Fruit fly (Drosophila melanogaster): ENCODE measurements around the gene abo.

Gene abo

dm6 chr2L:10972224-10972623 is 2.9 kb downstream of the abo start, which contains the start of gene CG16743 (continued):
- peak; percentile 79 for TF ChIP-seq h (GFP tag; optimal IDR thresholded peaks at IDR 0.05)
- peak; percentile 46 for TF ChIP-seq Hnf4 (GFP tag; optimal IDR thresholded peaks at IDR 0.05)
- TF ChIP-seq psq (GFP tag; optimal IDR thresholded peaks at IDR 0.05): peak; percentile 54
- TF ChIP-seq tai (GFP tag; optimal IDR thresholded peaks at IDR 0.05): no peak
- peak; percentile 77 for TF ChIP-seq ey (GFP tag; optimal IDR thresholded peaks at IDR 0.05)
- TF ChIP-seq Abd-B (GFP tag; optimal IDR thresholded peaks at IDR 0.05): no peak
- TF ChIP-seq Sp1 (GFP tag; optimal IDR thresholded peaks at IDR 0.05): peak; percentile 62
- TF ChIP-seq Rel (GFP tag; optimal IDR thresholded peaks at IDR 0.05): no peak
- no peak for TF ChIP-seq Rel (tag; optimal IDR thresholded peaks at IDR 0.05)
- no peak for TF ChIP-seq Dif (GFP tag; optimal IDR thresholded peaks at IDR 0.05; ENCODE audit: partially characterized antibody)
- no peak for TF ChIP-seq jim (GFP tag; optimal IDR thresholded peaks at IDR 0.05)

DNA sequence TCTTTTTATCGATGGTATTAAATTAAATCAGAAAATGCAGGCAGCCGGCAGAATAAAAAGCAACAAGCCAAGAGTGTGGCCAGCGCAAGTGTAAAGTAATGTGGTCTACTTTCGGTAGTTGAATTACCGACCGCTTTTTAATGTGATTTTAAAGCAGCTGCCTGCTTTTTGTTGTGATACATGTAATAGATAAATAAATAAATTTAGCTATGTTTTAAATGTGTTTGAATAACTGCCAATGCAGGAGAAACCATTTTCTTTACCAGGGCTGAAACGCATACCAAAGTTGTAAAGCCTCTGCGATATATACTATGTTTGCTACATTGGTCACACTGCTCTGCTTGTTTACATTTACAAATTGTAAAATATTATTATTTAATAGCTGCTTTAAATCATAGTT is 5.0 kb downstream of the abo start, which contains the start of the genes Tmem214 and YL-1:
Gene Tmem214, minus strand, starts transcription at position 142 of the 400 bp plus-strand sequence.
Gene YL-1, plus strand, starts transcription at position 310 of the 400 bp plus-strand sequence.
- TF ChIP-seq Sp1 (GFP tag; optimal IDR thresholded peaks at IDR 0.05) (peak; percentile 8), Myc (optimal IDR thresholded peaks at IDR 0.05) (peak; percentile 16), CG9705 (GFP tag; optimal IDR thresholded peaks at IDR 0.05) (no peak), Hnf4 (GFP tag; optimal IDR thresholded peaks at IDR 0.05) (peak; percentile 28), Rel (GFP tag; optimal IDR thresholded peaks at IDR 0.05) (no peak), Rel (tag; optimal IDR thresholded peaks at IDR 0.05) (peak; percentile 33), dsf (GFP tag; optimal IDR thresholded peaks at IDR 0.05; ENCODE audit: borderline replicate concordance) (no peak), sage (GFP tag; optimal IDR thresholded peaks at IDR 0.05) (no peak), psq (GFP tag; optimal IDR thresholded peaks at IDR 0.05) (no peak), h (GFP tag; optimal IDR thresholded peaks at IDR 0.05) (peak; percentile 2), brk (GFP tag; optimal IDR thresholded peaks at IDR 0.05) (no peak), tai (GFP tag; optimal IDR thresholded peaks at IDR 0.05) (no peak), lola (GFP tag; optimal IDR thresholded peaks at IDR 0.05) (no peak)

- TF ChIP-seq sage (GFP tag; optimal IDR thresholded peaks at IDR 0.05) (no peak), Abd-B (GFP tag; optimal IDR thresholded peaks at IDR 0.05) (no peak), Dif (GFP tag; optimal IDR thresholded peaks at IDR 0.05; ENCODE audit: partially characterized antibody) (no peak), Myc (optimal IDR thresholded peaks at IDR 0.05) (no peak), Hr78 (GFP tag; optimal IDR thresholded peaks at IDR 0.05) (no peak), psq (GFP tag; optimal IDR thresholded peaks at IDR 0.05) (no peak), dsf (GFP tag; optimal IDR thresholded peaks at IDR 0.05; ENCODE audit: borderline replicate concordance) (no peak), CG32264 (GFP tag; optimal IDR thresholded peaks at IDR 0.05) (no peak), foxo (GFP tag; optimal IDR thresholded peaks at IDR 0.05) (no peak), fru (GFP tag; optimal IDR thresholded peaks at IDR 0.05) (no peak), dl (GFP tag; optimal IDR thresholded peaks at IDR 0.05; ENCODE audit: insufficient read depth in 1 of 2, partially characterized antibody in 2 of 2) (no peak), sv (GFP tag; optimal IDR thresholded peaks at IDR 0.05) (no peak), ey (GFP tag; optimal IDR thresholded peaks at IDR 0.05) (no peak), h (GFP tag; optimal IDR thresholded peaks at IDR 0.05) (no peak), brk (GFP tag; optimal IDR thresholded peaks at IDR 0.05) (no peak)
Observed at dm6 chr2L:10968009-10968383, 7.1 kb downstream of the abo start.

DNA sequence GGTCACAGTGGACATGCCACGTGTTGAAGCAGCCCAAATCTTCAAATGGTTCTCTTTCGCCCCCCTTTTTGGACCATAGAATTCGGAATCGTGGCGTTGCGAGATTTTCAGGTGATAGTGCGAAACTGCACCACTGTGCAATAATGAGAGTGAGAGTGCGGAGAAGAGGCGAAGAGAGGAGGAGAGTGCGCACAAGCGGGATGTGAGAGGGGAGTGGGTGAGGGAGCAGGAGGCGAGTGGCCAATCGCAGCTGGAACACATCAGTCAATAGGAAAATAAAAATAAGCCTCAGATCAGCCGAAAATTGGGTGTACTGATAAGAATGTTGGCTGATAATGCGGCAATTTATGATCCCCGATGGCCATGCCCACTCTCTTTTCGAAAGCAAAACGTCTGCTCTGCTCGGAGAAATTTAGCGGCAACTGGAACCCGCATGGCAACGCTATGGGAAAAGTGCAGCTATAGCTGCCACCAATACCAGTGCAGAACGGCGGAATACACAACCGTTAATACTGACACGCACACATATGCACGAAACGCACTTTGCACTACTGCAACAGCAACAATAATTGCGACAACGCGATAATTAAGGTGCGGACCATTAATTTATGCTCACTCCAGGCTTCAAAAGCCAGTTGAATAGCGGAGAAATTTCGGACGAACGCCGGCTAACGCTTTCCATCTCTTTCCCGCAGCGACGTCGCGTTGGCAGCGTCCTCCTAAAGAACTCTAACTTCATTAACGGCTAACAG is 7.7 kb downstream of the abo start:
- TF ChIP-seq tai (GFP tag; optimal IDR thresholded peaks at IDR 0.05) (no peak), h (GFP tag; optimal IDR thresholded peaks at IDR 0.05) (peak; percentile 47), br (GFP tag; optimal IDR thresholded peaks at IDR 0.05) (no peak), usp (GFP tag; optimal IDR thresholded peaks at IDR 0.05) (no peak), Rel (GFP tag; optimal IDR thresholded peaks at IDR 0.05) (no peak), Rel (tag; optimal IDR thresholded peaks at IDR 0.05) (peak; percentile 51), OdsH (GFP tag; optimal IDR thresholded peaks at IDR 0.05) (peak; percentile 30), Hnf4 (GFP tag; optimal IDR thresholded peaks at IDR 0.05) (peak; percentile 16), Dif (GFP tag; optimal IDR thresholded peaks at IDR 0.05; ENCODE audit: partially characterized antibody) (peak; percentile 80), Sp1 (GFP tag; optimal IDR thresholded peaks at IDR 0.05) (peak; percentile 10), CG9705 (GFP tag; optimal IDR thresholded peaks at IDR 0.05) (no peak), GATAd (GFP tag; optimal IDR thresholded peaks at IDR 0.05) (no peak), rgr (GFP tag; optimal IDR thresholded peaks at IDR 0.05) (peak; percentile 44), woc (GFP tag; optimal IDR thresholded peaks at IDR 0.05) (peak; percentile 62), psq (GFP tag; optimal IDR thresholded peaks at IDR 0.05) (peak; percentile 44), dl (GFP tag; optimal IDR thresholded peaks at IDR 0.05; ENCODE audit: insufficient read depth in 1 of 2, partially characterized antibody in 2 of 2) (peak; percentile 18 to 64), fru (GFP tag; optimal IDR thresholded peaks at IDR 0.05) (peak; percentile 36), foxo (GFP tag; optimal IDR thresholded peaks at IDR 0.05) (peak in 1 of 2 experiments; percentile 27), HLH106 (tag; optimal IDR thresholded peaks at IDR 0.05) (peak; percentile 41)

Data from whole organism, wandering third instar larva.